Worm (Caenorhabditis elegans): ENCODE results near the gene best-5.

Gene best-5

DNA sequence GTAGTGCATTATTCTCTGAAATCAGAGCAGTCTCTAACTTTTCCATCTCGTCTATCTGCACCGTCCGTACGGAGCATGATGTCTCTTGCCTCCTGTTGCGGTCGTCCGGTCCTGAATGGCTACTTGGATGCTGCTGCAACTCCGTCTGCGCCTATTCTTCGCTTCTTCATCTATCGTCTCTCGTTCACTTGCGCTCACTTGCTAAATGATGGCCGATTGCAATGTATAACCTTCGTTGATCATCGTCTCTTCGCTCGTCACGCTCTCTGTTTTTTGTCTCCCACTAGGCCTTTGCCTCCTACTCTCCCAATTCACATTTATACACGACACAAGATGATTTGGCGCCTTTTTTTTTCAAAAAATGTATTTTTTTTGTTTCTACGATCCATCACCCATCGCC lies 7.3 kb upstream of the best-5 start (continued):
- TF ChIP-seq attf-4 (tag; optimal IDR thresholded peaks at IDR 0.05) (no peak), dve-1 (tag; optimal IDR thresholded peaks at IDR 0.05; ENCODE audit: insufficient read depth) (peak; percentile 49), hmg-1.1 (GFP tag; IDR thresholded peaks at IDR 0.05) (peak; percentile 63), ceh-82 (tag; optimal IDR thresholded peaks at IDR 0.05) (no peak), daf-8 (GFP tag; IDR thresholded peaks at IDR 0.05) (no peak), Y105C5A.15 (GFP tag; IDR thresholded peaks at IDR 0.05) (no peak), F10B5.3 (tag; optimal IDR thresholded peaks at IDR 0.05) (no peak), egl-43 (GFP tag; IDR thresholded peaks at IDR 0.05) (no peak), cey-2 (tag; optimal IDR thresholded peaks at IDR 0.05; ENCODE audit: borderline replicate concordance, insufficient read depth) (no peak), mdl-1 (tag; optimal IDR thresholded peaks at IDR 0.05) (peak in 1 of 2 experiments; percentile 46), Y5F2A.4 (GFP tag; optimal IDR thresholded peaks at IDR 0.05) (no peak), skn-1 (tag; optimal IDR thresholded peaks at IDR 0.05) (no peak), hlh-30 (tag; optimal IDR thresholded peaks at IDR 0.05; ENCODE audit: insufficient read depth) (peak; percentile 71), gei-8 (GFP tag; optimal IDR thresholded peaks at IDR 0.05) (no peak), ZK337.2 (GFP tag; IDR thresholded peaks at IDR 0.05) (no peak), mxl-3 (GFP tag; optimal IDR thresholded peaks at IDR 0.05) (peak; percentile 68), nhr-11 (tag; optimal IDR thresholded peaks at IDR 0.05) (peak; percentile 78), madf-9 (GFP tag; conservative IDR thresholded peaks at IDR 0.05) (no peak), ceh-44 (GFP tag; IDR thresholded peaks at IDR 0.05) (no peak), lin-38 (GFP tag; IDR thresholded peaks at IDR 0.05) (no peak), ceh-28 (tag; optimal IDR thresholded peaks at IDR 0.05) (no peak), lin-39 (tag; optimal IDR thresholded peaks at IDR 0.05) (no peak), zip-2 (tag; optimal IDR thresholded peaks at IDR 0.05) (no peak), dmd-8 (GFP tag; IDR thresholded peaks at IDR 0.05) (no peak), lsy-2 (tag; optimal IDR thresholded peaks at IDR 0.05) (peak in 1 of 2 experiments; percentile 58), nhr-42 (GFP tag; IDR thresholded peaks at IDR 0.05) (no peak), saeg-2 (GFP tag; IDR thresholded peaks at IDR 0.05) (no peak), ces-1 (GFP tag; optimal IDR thresholded peaks at IDR 0.05) (no peak), pha-4 (GFP tag; IDR thresholded peaks at IDR 0.05) (no peak), pha-4 (tag; optimal IDR thresholded peaks at IDR 0.05) (no peak), ceh-32 (tag; optimal IDR thresholded peaks at IDR 0.05; ENCODE audit: poor library complexity) (no peak), egl-27 (tag; optimal IDR thresholded peaks at IDR 0.05) (no peak), php-3 (GFP tag; IDR thresholded peaks at IDR 0.05) (no peak), rbr-2 (tag; optimal IDR thresholded peaks at IDR 0.05) (peak; percentile 66), pqm-1 (tag; optimal IDR thresholded peaks at IDR 0.05) (no peak), aly-2 (tag; optimal IDR thresholded peaks at IDR 0.05) (no peak), F44E2.7 (GFP tag; IDR thresholded peaks at IDR 0.05) (no peak), daf-16 (GFP tag; optimal IDR thresholded peaks at IDR 0.05) (no peak), daf-16 (tag; optimal IDR thresholded peaks at IDR 0.05) (peak; percentile 36), F26F4.8 (GFP tag; conservative IDR thresholded peaks at IDR 0.05) (no peak), mep-1 (tag; optimal IDR thresholded peaks at IDR 0.05) (peak; percentile 73), nhr-237 (tag; optimal IDR thresholded peaks at IDR 0.05) (no peak), T20F7.1 (GFP tag; optimal IDR thresholded peaks at IDR 0.05) (no peak), ztf-7 (tag; optimal IDR thresholded peaks at IDR 0.05) (peak; percentile 9), aha-1 (tag) (peak; percentile 97), mxl-2 (GFP tag; conservative IDR thresholded peaks at IDR 0.05) (no peak), dmd-6 (GFP tag; IDR thresholded peaks at IDR 0.05) (peak; percentile 57; the same call in 1 of the 2 replicates), zag-1 (tag; optimal IDR thresholded peaks at IDR 0.05) (no peak), nhr-41 (GFP tag; IDR thresholded peaks at IDR 0.05) (no peak), nhr-25 (tag; optimal IDR thresholded peaks at IDR 0.05; ENCODE audit: borderline replicate concordance, insufficient read depth) (no peak), ceh-62 (tag; optimal IDR thresholded peaks at IDR 0.05) (no peak), jun-1 (tag; optimal IDR thresholded peaks at IDR 0.05) (no peak)
